Worm (Caenorhabditis elegans) whole organism, L4/young adult: Measurements from ENCODE around the gene C08A9.10.

ENCODE experiments used
- W03F9.2 ChIP-seq: fragments of 150-350 bp; optimal IDR thresholded peaks from 2 replicates; lab custom pipeline; 2014; ENCODE audit warnings: missing biosample characterization, missing genetic modification characterization
- dao-5 ChIP-seq: sonication (generic microtip); optimal IDR thresholded peaks from 2 replicates; lab custom pipeline; 2016; ENCODE audit warnings: missing genotype, missing genetic modification characterization, moderate library complexity, missing compliant biosample characterization
- him-1 ChIP-seq: sonication (generic microtip); optimal IDR thresholded peaks from 2 replicates; lab custom pipeline; 2016; ENCODE audit warnings: missing genotype, missing genetic modification reagents, missing genetic modification characterization, missing compliant biosample characterization

DNA sequence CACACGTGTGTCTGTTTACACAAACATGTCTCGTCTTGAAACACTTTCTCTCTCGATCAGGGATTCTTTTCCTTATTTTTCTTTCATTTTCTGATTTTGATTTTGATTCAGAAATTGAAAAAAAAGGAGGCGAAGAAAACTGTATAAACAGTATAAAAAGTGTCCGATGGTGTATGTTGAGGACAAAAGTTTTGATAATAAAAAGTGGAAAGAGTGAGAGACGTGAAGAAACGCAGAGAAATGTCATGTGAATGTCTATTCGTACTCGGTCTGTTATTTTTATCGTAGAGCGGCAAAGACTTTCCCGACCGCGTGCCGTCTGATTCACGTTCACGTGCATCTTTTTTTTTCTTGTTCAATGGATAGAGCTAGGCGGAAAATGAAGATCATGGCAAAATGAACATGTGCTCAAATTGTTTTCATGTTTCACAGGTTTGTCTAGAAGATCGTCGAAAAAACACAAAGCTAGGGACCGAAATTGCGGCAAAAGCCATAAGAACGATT is 17.2 kb upstream of the C08A9.10 start:
- TF ChIP-seq W03F9.2 (tag; lab: Kevin White, UChicago) = no peak
- no peak for TF ChIP-seq him-1 (tag; lab: Kevin White, UChicago)
- TF ChIP-seq dao-5 (tag; lab: Kevin White, UChicago) = no peak
